Fruit fly (Drosophila melanogaster) whole organism, wandering third instar larva: ENCODE measurements around the gene Exo70.

Experiments
- Abd-B ChIP-seq: fragments of >200 bp; optimal IDR thresholded peaks from 2 replicates; lab custom pipeline; 2017; ENCODE audit warnings: missing biosample characterization, missing genetic modification characterization
- CG32264 ChIP-seq: fragments of 200-800 bp; sonication (Bioruptor generic); optimal IDR thresholded peaks from 2 replicates; lab custom pipeline; 2016; ENCODE audit warnings: missing biosample characterization, missing genetic modification characterization
- CG9705 ChIP-seq: fragments of 200-800 bp; sonication (Bioruptor generic); optimal IDR thresholded peaks from 2 replicates; lab custom pipeline; 2018; ENCODE audit warnings: missing biosample characterization, mild to moderate bottlenecking, missing genetic modification characterization
- CrebA ChIP-seq: fragments of 200-800 bp; sonication (Bioruptor generic); optimal IDR thresholded peaks from 2 replicates; lab custom pipeline; 2016; ENCODE audit warnings: missing biosample characterization, mild to moderate bottlenecking, missing genetic modification characterization, borderline replicate concordance
- Dfd ChIP-seq: fragments of >200 bp; optimal IDR thresholded peaks from 2 replicates; lab custom pipeline; 2017; ENCODE audit warnings: missing biosample characterization, missing genetic modification characterization
- Dif ChIP-seq: fragments of 200-275, 200-300 bp; sonication (Bioruptor generic); optimal IDR thresholded peaks from 2 replicates; lab custom pipeline; 2018; ENCODE audit warnings: missing biosample characterization, missing genetic modification characterization; ENCODE audit not compliant: partially characterized antibody
- GATAd ChIP-seq: sonication (Bioruptor generic); optimal IDR thresholded peaks from 2 replicates; lab custom pipeline; 2016; ENCODE audit warnings: missing biosample characterization, missing genetic modification characterization
- HLH106 ChIP-seq: fragments of 200-800 bp; optimal IDR thresholded peaks from 3 replicates; lab custom pipeline; 2019; ENCODE audit warnings: missing biosample characterization, mild to moderate bottlenecking, missing genetic modification characterization, moderate library complexity
- Hnf4 ChIP-seq: fragments of 200-800 bp; sonication (Bioruptor generic); optimal IDR thresholded peaks from 2 replicates; lab custom pipeline; 2016; ENCODE audit warnings: missing biosample characterization, mild to moderate bottlenecking, missing genetic modification characterization
- Hr78 ChIP-seq: fragments of >200 bp; optimal IDR thresholded peaks from 2 replicates; lab custom pipeline; 2017; ENCODE audit warnings: missing biosample characterization, missing genetic modification characterization
- Jra ChIP-seq: sonication (Bioruptor generic); optimal IDR thresholded peaks from 2 replicates; lab custom pipeline; 2016; ENCODE audit warnings: missing biosample characterization, missing genetic modification characterization
- Mio ChIP-seq: sonication (Bioruptor generic); optimal IDR thresholded peaks from 2 replicates; lab custom pipeline; 2016; ENCODE audit warnings: missing biosample characterization, missing genetic modification characterization
- Myc ChIP-seq: fragments of >200 bp; optimal IDR thresholded peaks from 2 replicates; lab custom pipeline; 2017
- N ChIP-seq: fragments of >200 bp; optimal IDR thresholded peaks from 2 replicates; lab custom pipeline; 2018; ENCODE audit warnings: missing biosample characterization, missing external identifiers, missing genetic modification characterization
- OdsH ChIP-seq: fragments of 200-800 bp; sonication (Bioruptor generic); optimal IDR thresholded peaks from 2 replicates; lab custom pipeline; 2016; ENCODE audit warnings: missing biosample characterization, mild to moderate bottlenecking, missing genetic modification characterization
- Rel ChIP-seq, 2 experiments: fragments of 200-800 bp; sonication (Bioruptor generic) in 1 of 2; optimal IDR thresholded peaks; 2 replicates in 1 of 2; 3 replicates in 1 of 2; lab custom pipeline; 2016 to 2019; ENCODE audit warnings: mild to moderate bottlenecking in 2 of 2, missing biosample characterization in 2 of 2, missing genetic modification characterization in 2 of 2, moderate library complexity in 1 of 2
- Sp1 ChIP-seq: fragments of 200-800 bp; sonication (Bioruptor generic); optimal IDR thresholded peaks from 3 replicates; lab custom pipeline; 2019; ENCODE audit warnings: missing biosample characterization, mild to moderate bottlenecking, missing genetic modification characterization, moderate library complexity
- Vsx2 ChIP-seq: fragments of 200-300, 225-300 bp; sonication (Bioruptor generic); optimal IDR thresholded peaks from 2 replicates; lab custom pipeline; 2018; ENCODE audit warnings: missing biosample characterization, missing genetic modification characterization; ENCODE audit not compliant: partially characterized antibody
- br ChIP-seq: fragments of 200-800 bp; sonication (Bioruptor generic); optimal IDR thresholded peaks from 2 replicates; lab custom pipeline; 2016; ENCODE audit warnings: missing biosample characterization, missing genetic modification characterization
- brk ChIP-seq: fragments of 200-800 bp; sonication (Bioruptor generic); optimal IDR thresholded peaks from 2 replicates; lab custom pipeline; 2016; ENCODE audit warnings: missing biosample characterization, mild to moderate bottlenecking, missing genetic modification characterization
- dsf ChIP-seq: sonication (Bioruptor generic); optimal IDR thresholded peaks from 2 replicates; lab custom pipeline; 2016; ENCODE audit warnings: missing biosample characterization, missing genetic modification characterization, borderline replicate concordance
- ey ChIP-seq: fragments of 200-800 bp; sonication (Bioruptor generic); optimal IDR thresholded peaks from 2 replicates; lab custom pipeline; 2016; ENCODE audit warnings: missing biosample characterization, missing genetic modification characterization
- fru ChIP-seq: fragments of 200-800 bp; sonication (Bioruptor generic); optimal IDR thresholded peaks from 3 replicates; lab custom pipeline; 2016; ENCODE audit warnings: missing biosample characterization, mild to moderate bottlenecking, missing genetic modification characterization
- h ChIP-seq: fragments of 200-800 bp; sonication (Bioruptor generic); optimal IDR thresholded peaks from 3 replicates; lab custom pipeline; 2016; ENCODE audit warnings: missing biosample characterization, mild to moderate bottlenecking, missing genetic modification characterization
- jim ChIP-seq: fragments of 175-275, 200-325 bp; sonication (Bioruptor generic); optimal IDR thresholded peaks from 2 replicates; lab custom pipeline; 2016; ENCODE audit warnings: missing biosample characterization, mild to moderate bottlenecking, missing genetic modification characterization
- lola ChIP-seq: fragments of >200 bp; optimal IDR thresholded peaks from 2 replicates; lab custom pipeline; 2017; ENCODE audit warnings: missing biosample characterization, missing genetic modification characterization
- pan ChIP-seq: fragments of >200 bp; optimal IDR thresholded peaks from 2 replicates; lab custom pipeline; 2017
- psq ChIP-seq: fragments of 200-800 bp; sonication (Bioruptor generic); optimal IDR thresholded peaks from 3 replicates; lab custom pipeline; 2017; ENCODE audit warnings: missing biosample characterization, mild to moderate bottlenecking, missing genetic modification characterization, moderate library complexity
- rgr ChIP-seq: fragments of 200-800 bp; sonication (Bioruptor generic); optimal IDR thresholded peaks from 3 replicates; lab custom pipeline; 2016; ENCODE audit warnings: missing biosample characterization, mild to moderate bottlenecking, missing genetic modification characterization
- sage ChIP-seq: fragments of 200-800 bp; sonication (Bioruptor generic); optimal IDR thresholded peaks from 2 replicates; lab custom pipeline; 2016; ENCODE audit warnings: missing biosample characterization, mild to moderate bottlenecking, missing genetic modification characterization
- sv ChIP-seq: fragments of 200-800 bp; sonication (Bioruptor generic); optimal IDR thresholded peaks from 3 replicates; lab custom pipeline; 2016; ENCODE audit warnings: missing biosample characterization, missing genetic modification characterization
- tai ChIP-seq: sonication (Bioruptor generic); optimal IDR thresholded peaks from 2 replicates; lab custom pipeline; 2016; ENCODE audit warnings: missing biosample characterization, missing genetic modification characterization
- usp ChIP-seq: fragments of >200 bp; optimal IDR thresholded peaks from 2 replicates; lab custom pipeline; 2017; ENCODE audit warnings: missing biosample characterization, missing genetic modification characterization
- woc ChIP-seq: sonication (Bioruptor generic); optimal IDR thresholded peaks from 2 replicates; lab custom pipeline; 2016; ENCODE audit warnings: missing biosample characterization, mild to moderate bottlenecking, missing genetic modification characterization

The Exo70 gene

DNA sequence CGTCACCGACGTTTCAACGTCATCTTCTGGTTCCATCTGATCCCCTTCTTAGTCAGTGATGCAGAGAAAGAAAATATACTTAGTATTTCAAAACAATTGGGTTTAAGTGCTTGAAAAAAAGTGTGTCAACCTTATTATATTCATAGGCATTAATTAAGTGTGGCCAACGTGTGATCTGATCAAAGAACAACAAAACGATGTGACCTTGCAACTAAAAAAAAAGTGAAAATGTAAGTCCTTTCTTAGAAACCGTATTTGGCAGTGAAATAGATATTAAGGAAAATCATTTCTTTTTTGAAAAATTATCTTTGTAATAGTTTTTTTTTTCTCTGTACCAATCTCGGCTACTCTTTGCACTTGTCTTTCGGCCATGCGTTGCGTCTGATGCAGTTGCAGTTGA, 26.6 kb upstream of the Exo70 start (continued):
- no peak for TF ChIP-seq CG32264 (GFP tag; lab: Kevin White, UChicago)
- TF ChIP-seq OdsH: peak; percentile 12
- no peak for TF ChIP-seq sage
- TF ChIP-seq GATAd (GFP tag; lab: Kevin White, UChicago): no peak
- TF ChIP-seq CrebA (GFP tag; lab: Kevin White, UChicago): no peak
- no peak for TF ChIP-seq usp (GFP tag; lab: Kevin White, UChicago)

DNA sequence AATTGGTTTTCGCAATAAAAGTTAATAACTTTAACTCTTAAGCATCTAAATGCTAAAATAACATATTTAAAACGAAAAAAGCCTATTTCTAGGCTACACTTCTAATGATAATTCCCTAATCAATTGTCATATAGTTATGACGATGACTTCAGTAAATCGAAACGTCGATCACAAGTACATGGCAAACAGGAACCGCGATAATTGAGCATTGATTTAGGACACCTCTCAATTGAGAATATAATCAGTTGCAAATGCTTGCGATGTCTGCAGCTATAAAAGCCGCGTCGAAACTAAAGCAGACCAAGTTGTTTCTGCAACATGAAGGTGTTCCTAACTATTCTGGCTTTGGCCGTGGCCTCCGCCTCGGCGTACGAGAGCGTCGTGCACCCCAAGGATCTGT, 20.4 kb upstream of the Exo70 start, which contains the start of gene Jon66Ci:
Gene Jon66Ci, plus strand, starts transcription at position 301 of the 400 bp plus-strand sequence.
- TF ChIP-seq fru (GFP tag; lab: Kevin White, UChicago) (no peak), Mio (GFP tag; lab: Kevin White, UChicago) (no peak), N (no peak), CG9705 (no peak), sv (GFP tag; lab: Kevin White, UChicago) (no peak), rgr (GFP tag; lab: Kevin White, UChicago) (no peak), dsf (no peak), pan (lab: Kevin White, UChicago) (no peak), h (no peak), br (GFP tag; lab: Kevin White, UChicago) (no peak), OdsH (no peak), ey (GFP tag; lab: Kevin White, UChicago) (no peak), jim (no peak), Abd-B (GFP tag; lab: Kevin White, UChicago) (no peak), Dif (no peak), Hnf4 (no peak)
- TF ChIP-seq, all 38 proteins: peak for 0

DNA sequence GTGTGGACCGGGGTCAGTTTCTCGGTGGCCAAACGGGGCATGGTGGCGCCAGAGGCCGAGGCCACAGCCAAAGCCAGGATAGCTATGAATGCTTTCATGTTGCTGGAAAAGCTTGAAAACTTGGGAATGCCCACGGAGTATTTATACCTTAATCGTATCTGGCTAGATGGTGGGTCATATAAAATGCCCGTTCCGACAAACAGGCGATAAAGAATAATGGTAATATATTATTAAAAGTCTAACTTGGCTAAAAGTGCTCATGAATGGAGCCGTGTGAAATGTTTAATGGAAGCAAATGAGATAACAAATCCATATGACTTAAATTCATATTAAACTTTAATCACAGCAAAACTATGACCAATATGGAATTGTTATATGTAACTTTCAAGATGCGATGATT, 18.1 kb upstream of the Exo70 start, which contains the start of gene Jon66Cii:
Gene Jon66Cii, minus strand, starts transcription at position 101 of the 400 bp plus-strand sequence.
- no peak for TF ChIP-seq Jra (GFP tag; lab: Kevin White, UChicago)
- TF ChIP-seq Hr78 (GFP tag; lab: Kevin White, UChicago): no peak
- TF ChIP-seq psq (GFP tag; lab: Kevin White, UChicago): no peak
- no peak for TF ChIP-seq fru (GFP tag; lab: Kevin White, UChicago)
- no peak for TF ChIP-seq ey (GFP tag; lab: Kevin White, UChicago)
- TF ChIP-seq Vsx2 (GFP tag; lab: Kevin White, UChicago): no peak
- TF ChIP-seq OdsH: no peak
- TF ChIP-seq lola (GFP tag; lab: Kevin White, UChicago): no peak
- TF ChIP-seq dsf: no peak
- TF ChIP-seq sage: no peak
- no peak for TF ChIP-seq woc (GFP tag; lab: Kevin White, UChicago)
- no peak for TF ChIP-seq Mio (GFP tag; lab: Kevin White, UChicago)
- TF ChIP-seq rgr (GFP tag; lab: Kevin White, UChicago): no peak
- TF ChIP-seq sv (GFP tag; lab: Kevin White, UChicago): no peak
- no peak for TF ChIP-seq CG32264 (GFP tag; lab: Kevin White, UChicago)
- TF ChIP-seq Sp1 (GFP tag; lab: Kevin White, UChicago): no peak
- TF ChIP-seq brk: no peak

DNA sequence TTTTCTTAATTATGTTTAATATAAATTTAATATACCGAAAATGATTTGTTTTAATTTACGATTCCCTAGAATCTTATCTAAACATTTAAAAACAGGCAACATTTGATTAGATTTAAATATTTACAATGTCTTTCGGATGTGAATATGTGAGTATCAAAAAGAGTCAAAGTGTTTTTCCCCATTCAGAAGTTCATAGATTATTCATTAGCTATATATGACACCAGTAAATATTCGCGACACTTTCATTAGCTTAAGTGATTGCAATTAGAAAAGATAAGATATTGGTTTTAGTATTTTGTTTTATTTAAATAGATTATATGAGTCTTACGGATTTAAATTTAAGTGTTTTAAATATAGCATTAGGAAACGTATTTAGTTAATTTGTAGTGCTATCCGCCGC, 17.5 kb upstream of the Exo70 start:
- TF ChIP-seq Vsx2 (GFP tag; lab: Kevin White, UChicago) (no peak), Rel (GFP tag; optimal IDR thresholded peaks at IDR 0.05; lab: Kevin White, UChicago) (no peak), Rel (tag; optimal IDR thresholded peaks at IDR 0.05; lab: Kevin White, UChicago) (peak; percentile 86)

DNA sequence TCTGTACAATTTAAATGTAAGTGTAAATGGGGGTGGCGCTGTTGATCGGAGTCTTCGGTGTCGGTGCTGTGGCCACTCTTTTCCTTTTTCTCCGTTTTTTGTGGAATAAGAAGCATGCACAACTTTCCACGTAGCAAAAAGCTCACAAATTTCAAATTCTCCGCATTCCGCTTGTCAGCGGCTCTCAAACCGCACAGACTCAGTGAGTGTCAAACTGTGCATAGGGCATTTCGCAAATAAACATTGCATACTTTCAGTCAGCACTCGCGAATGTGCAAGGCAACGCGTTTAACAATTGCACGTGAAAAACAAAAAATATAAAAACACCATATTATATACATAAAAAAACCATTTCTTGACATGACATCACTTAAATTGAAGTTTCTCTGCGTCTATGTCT, 16.7 kb upstream of the Exo70 start:
- TF ChIP-seq Dfd: no peak
- TF ChIP-seq Myc (lab: Kevin White, UChicago): peak; percentile 91
- no peak for TF ChIP-seq CrebA (GFP tag; lab: Kevin White, UChicago)
- TF ChIP-seq Hr78 (GFP tag; lab: Kevin White, UChicago): no peak
- peak; percentile 1 for TF ChIP-seq rgr (GFP tag; lab: Kevin White, UChicago)
- TF ChIP-seq tai (GFP tag; lab: Kevin White, UChicago): no peak
- TF ChIP-seq usp (GFP tag; lab: Kevin White, UChicago): no peak
- no peak for TF ChIP-seq HLH106 (tag; lab: Kevin White, UChicago)
- TF ChIP-seq Dif: no peak
- TF ChIP-seq, all 38 proteins: peak for 2
